Worm (Caenorhabditis elegans) whole organism, L1 larva: Measurements from ENCODE around the gene lido-1.

ENCODE experiments used
- aly-2 ChIP-seq: fragments of 150-350 bp; optimal IDR thresholded peaks from 2 replicates; lab custom pipeline; 2014; ENCODE audit warnings: missing biosample characterization, missing genetic modification characterization
- ceh-90 ChIP-seq: sonication (generic microtip); optimal IDR thresholded peaks from 2 replicates; lab custom pipeline; 2016; ENCODE audit warnings: missing genetic modification characterization, missing compliant biosample characterization
- mep-1 ChIP-seq: fragments of 150-350 bp; optimal IDR thresholded peaks from 2 replicates; lab custom pipeline; 2014; ENCODE audit warnings: missing biosample characterization, missing genetic modification characterization
- nhr-77 ChIP-seq: fragments of 150-350 bp; optimal IDR thresholded peaks from 2 replicates; lab custom pipeline; 2014; ENCODE audit warnings: missing biosample characterization, missing genetic modification characterization
- snpc-4 ChIP-seq: fragments of 150-350 bp; optimal IDR thresholded peaks from 2 replicates; lab custom pipeline; 2014; ENCODE audit warnings: missing biosample characterization, missing genetic modification characterization
- ztf-11 ChIP-seq, 2 experiments: sonication (generic microtip); optimal IDR thresholded peaks; 2 replicates each; lab custom pipeline; 2016 to 2017; ENCODE audit warnings: missing genetic modification characterization in 2 of 2, missing biosample characterization in 1 of 2, missing compliant biosample characterization in 1 of 2

ce11 chrX:17063749-17064252, 32.6 kb downstream of the lido-1 start:
- TF ChIP-seq aly-2 (tag; lab: Kevin White, UChicago) (no peak), mep-1 (tag; lab: Kevin White, UChicago) (peak; percentile 66), nhr-77 (no peak), snpc-4 (no peak), ztf-11 (tag; optimal IDR thresholded peaks at IDR 0.05; lab: Kevin White, UChicago) (no peak), ceh-90 (tag; lab: Kevin White, UChicago) (no peak)
